Fruit fly (Drosophila melanogaster): ENCODE results near the gene CG31373.

- TF ChIP-seq Hr4 (GFP tag; optimal IDR thresholded peaks at IDR 0.05) (no peak), Lpt (GFP tag; optimal IDR thresholded peaks at IDR 0.05) (no peak), Gug (GFP tag; IDR thresholded peaks at IDR 0.05) (no peak), CG4318 (GFP tag; optimal IDR thresholded peaks at IDR 0.05) (no peak), CG31627 (GFP tag; optimal IDR thresholded peaks at IDR 0.05) (no peak), topi (GFP tag; optimal IDR thresholded peaks at IDR 0.05) (no peak)
Measured at dm6 chr3R:10672680-10673079, 36.5 kb downstream of the CG31373 start.
